Worm (Caenorhabditis elegans) whole organism, L4 larva: ENCODE results near the gene clec-217.

Source experiments
- F37D6.2 ChIP-seq: sonication (generic microtip); optimal IDR thresholded peaks from 2 replicates; lab custom pipeline; 2016; ENCODE audit warnings: mild to moderate bottlenecking, missing genetic modification characterization, missing compliant biosample characterization
- T26A8.4 ChIP-seq: fragments of 200-800 bp; sonication (Bioruptor generic); IDR thresholded peaks from 2 replicates; pipeline ENCODE4 v1.3.6; 2022; ENCODE audit warnings: missing genetic modification characterization, missing compliant biosample characterization
- Y105C5A.15 ChIP-seq: fragments of 200-800 bp; sonication (Bioruptor generic); IDR thresholded peaks from 2 replicates; pipeline ENCODE4 v1.3.6; 2022; ENCODE audit warnings: missing genetic modification characterization, missing compliant biosample characterization
- Y5F2A.4 ChIP-seq: fragments of 200-800 bp; sonication (Bioruptor generic); optimal IDR thresholded peaks from 2 replicates; lab custom pipeline; 2018; ENCODE audit warnings: mild to moderate bottlenecking, missing genetic modification characterization, missing compliant biosample characterization
- ZK546.5 ChIP-seq, 2 experiments: sonication (generic microtip); optimal IDR thresholded peaks; 2 replicates each; lab custom pipeline; 2017; ENCODE audit warnings: missing biosample characterization in 2 of 2, missing genetic modification characterization in 2 of 2
- aha-1 ChIP-seq: fragments of 150-350 bp; peaks from one replicate; lab custom pipeline; 2014; ENCODE audit warnings: missing biosample characterization, missing genetic modification characterization
- ama-1 ChIP-seq: fragments of 150-350 bp; optimal IDR thresholded peaks from 2 replicates; lab custom pipeline; 2014; ENCODE audit warnings: inconsistent platforms, mixed read lengths
- arid-1 ChIP-seq: fragments of 200-800 bp; sonication (Bioruptor generic); conservative IDR thresholded peaks from 2 replicates; pipeline ENCODE4 v1.3.6; 2022; ENCODE audit warnings: missing genetic modification reagents, missing genetic modification characterization, missing compliant biosample characterization
- ceh-32 ChIP-seq: sonication (generic microtip); optimal IDR thresholded peaks from 2 replicates; lab custom pipeline; 2016; ENCODE audit warnings: mild to moderate bottlenecking, missing genetic modification characterization, missing compliant biosample characterization; ENCODE audit not compliant: poor library complexity
- ceh-44 ChIP-seq: fragments of 200-800 bp; sonication (Bioruptor generic); IDR thresholded peaks from 2 replicates; pipeline ENCODE4 v1.3.6; 2022; ENCODE audit warnings: missing genetic modification reagents, missing genetic modification characterization, missing compliant biosample characterization
- ces-1 ChIP-seq: fragments of 150-350 bp; sonication (generic microtip); optimal IDR thresholded peaks from 4 replicates; lab custom pipeline; 2014; ENCODE audit warnings: missing biosample characterization, missing genetic modification reagents, missing genetic modification characterization
- ctbp-1 ChIP-seq: fragments of 200-800 bp; sonication (Bioruptor generic); IDR thresholded peaks from 2 replicates; pipeline ENCODE4 v1.3.6; 2022; ENCODE audit warnings: missing genetic modification reagents, missing genetic modification characterization, missing compliant biosample characterization
- daf-12 ChIP-seq: fragments of 150-350 bp; optimal IDR thresholded peaks from 2 replicates; lab custom pipeline; 2014; ENCODE audit warnings: missing biosample characterization, missing genetic modification reagents, missing genetic modification characterization
- daf-8 ChIP-seq: fragments of 200-800 bp; sonication (Bioruptor generic); IDR thresholded peaks from 2 replicates; pipeline ENCODE4 v1.3.6; 2022; ENCODE audit warnings: missing genetic modification characterization, missing compliant biosample characterization
- dmd-6 ChIP-seq: fragments of 200-800 bp; sonication (Bioruptor generic); IDR thresholded peaks from 2 replicates; pipeline ENCODE4 v1.3.6; 2022; ENCODE audit warnings: missing genetic modification reagents, missing genetic modification characterization, missing compliant biosample characterization
- dpl-1 ChIP-seq: fragments of 150-350 bp; optimal IDR thresholded peaks from 2 replicates; lab custom pipeline; 2014; ENCODE audit warnings: missing biosample characterization, missing genetic modification reagents, missing genetic modification characterization
- dve-1 ChIP-seq: sonication (generic microtip); optimal IDR thresholded peaks from 2 replicates; lab custom pipeline; 2017; ENCODE audit warnings: antibody characterized with exemption, mild to moderate bottlenecking, missing genetic modification characterization, missing compliant biosample characterization; ENCODE audit not compliant: insufficient read depth
- egl-43 ChIP-seq: fragments of 200-800 bp; sonication (Bioruptor generic); IDR thresholded peaks from 2 replicates; pipeline ENCODE4 v1.3.6; 2022; ENCODE audit warnings: missing genetic modification reagents, missing genetic modification characterization, missing compliant biosample characterization
- fkh-10 ChIP-seq: fragments of 150-350 bp; optimal IDR thresholded peaks from 2 replicates; lab custom pipeline; 2014; ENCODE audit warnings: missing biosample characterization, missing genetic modification reagents, missing genetic modification characterization
- gei-8 ChIP-seq: fragments of 200-800 bp; sonication (Bioruptor generic); optimal IDR thresholded peaks from 2 replicates; lab custom pipeline; 2018; ENCODE audit warnings: mild to moderate bottlenecking, missing genetic modification characterization, missing compliant biosample characterization
- hmg-1.1 ChIP-seq: fragments of 200-800 bp; sonication (Bioruptor generic); IDR thresholded peaks from 2 replicates; pipeline ENCODE4 v1.3.6; 2022; ENCODE audit warnings: missing genetic modification reagents, missing genetic modification characterization, missing compliant biosample characterization
- lin-13 ChIP-seq: fragments of 150-350 bp; optimal IDR thresholded peaks from 2 replicates; lab custom pipeline; 2014; ENCODE audit warnings: missing biosample characterization, missing genetic modification reagents, missing genetic modification characterization
- lin-29 ChIP-seq: fragments of 200-800 bp; sonication (Bioruptor generic); IDR thresholded peaks from 2 replicates; pipeline ENCODE4 v1.3.6; 2022; ENCODE audit warnings: missing genetic modification reagents, missing genetic modification characterization, missing compliant biosample characterization
- lin-38 ChIP-seq: fragments of 200-800 bp; sonication (Bioruptor generic); IDR thresholded peaks from 2 replicates; pipeline ENCODE4 v1.3.6; 2022; ENCODE audit warnings: missing genetic modification reagents, missing genetic modification characterization, missing compliant biosample characterization
- lin-39 ChIP-seq: fragments of 150-350 bp; optimal IDR thresholded peaks from 2 replicates; lab custom pipeline; 2014; ENCODE audit warnings: missing biosample characterization, missing genetic modification reagents, missing genetic modification characterization
- mdl-1 ChIP-seq, 2 experiments: fragments of 150-350 bp in 1 of 2; sonication (generic microtip) in 1 of 2; optimal IDR thresholded peaks; 2 replicates each; lab custom pipeline; 2014 to 2017; ENCODE audit warnings: missing biosample characterization in 2 of 2, missing genetic modification characterization in 2 of 2
- mxl-3 ChIP-seq: fragments of 200-800 bp; sonication (Bioruptor generic); optimal IDR thresholded peaks from 2 replicates; lab custom pipeline; 2018; ENCODE audit warnings: mild to moderate bottlenecking, missing genetic modification characterization, missing compliant biosample characterization
- nhr-25 ChIP-seq: sonication (generic microtip); optimal IDR thresholded peaks from 2 replicates; lab custom pipeline; 2017; ENCODE audit warnings: missing genetic modification characterization, mild to moderate bottlenecking, missing compliant biosample characterization, antibody characterized with exemption, moderate library complexity, borderline replicate concordance; ENCODE audit not compliant: insufficient read depth
- nhr-48 ChIP-seq: sonication (generic microtip); optimal IDR thresholded peaks from 2 replicates; lab custom pipeline; 2016; ENCODE audit warnings: mild to moderate bottlenecking, missing genetic modification characterization, missing compliant biosample characterization
- nhr-6 ChIP-seq: fragments of 150-350 bp; optimal IDR thresholded peaks from 2 replicates; lab custom pipeline; 2014; ENCODE audit warnings: missing biosample characterization, missing genetic modification characterization
- nhr-76 ChIP-seq: fragments of 150-350 bp; optimal IDR thresholded peaks from 2 replicates; lab custom pipeline; 2014; ENCODE audit warnings: missing biosample characterization, missing genetic modification characterization
- pha-4 ChIP-seq, 2 experiments: fragments of 150-350 bp in 1 of 2; fragments of 200-800 bp in 1 of 2; sonication (Bioruptor generic) in 1 of 2; IDR thresholded peaks in 1 of 2; optimal IDR thresholded peaks in 1 of 2; 2 replicates each; pipeline versions ENCODE4 v1.3.6 to Lab custom; 2014 to 2022; ENCODE audit warnings: missing genetic modification characterization in 2 of 2, missing genetic modification reagents in 2 of 2, missing biosample characterization in 1 of 2, missing compliant biosample characterization in 1 of 2
- pqm-1 ChIP-seq: sonication (generic microtip); optimal IDR thresholded peaks from 2 replicates; lab custom pipeline; 2017; ENCODE audit warnings: missing biosample characterization, missing genetic modification characterization
- rbr-2 ChIP-seq: sonication (generic microtip); optimal IDR thresholded peaks from 2 replicates; lab custom pipeline; 2016; ENCODE audit warnings: missing genotype, missing genetic modification characterization, missing compliant biosample characterization
- saeg-2 ChIP-seq: fragments of 200-800 bp; sonication (Bioruptor generic); IDR thresholded peaks from 2 replicates; pipeline ENCODE4 v1.3.6; 2022; ENCODE audit warnings: missing genetic modification reagents, missing genetic modification characterization, missing compliant biosample characterization
- sdz-12 ChIP-seq: fragments of 200-800 bp; sonication (Bioruptor generic); optimal IDR thresholded peaks from 2 replicates; lab custom pipeline; 2018; ENCODE audit warnings: mild to moderate bottlenecking, missing genetic modification characterization, missing compliant biosample characterization
- set-16 ChIP-seq: fragments of 200-800 bp; sonication (Bioruptor generic); IDR thresholded peaks from 2 replicates; pipeline ENCODE4 v1.3.6; 2022; ENCODE audit warnings: missing genetic modification reagents, missing genetic modification characterization, missing compliant biosample characterization
- snpc-1.2 ChIP-seq: fragments of 200-800 bp; sonication (Bioruptor generic); IDR thresholded peaks from 2 replicates; pipeline ENCODE4 v1.3.6; 2022; ENCODE audit warnings: missing genetic modification reagents, missing genetic modification characterization, missing compliant biosample characterization
- snpc-4 ChIP-seq: fragments of 150-350 bp; optimal IDR thresholded peaks from 2 replicates; lab custom pipeline; 2014; ENCODE audit warnings: missing biosample characterization, missing genetic modification characterization
- spr-1 ChIP-seq: sonication (generic microtip); optimal IDR thresholded peaks from 2 replicates; lab custom pipeline; 2016; ENCODE audit warnings: mild to moderate bottlenecking, missing genetic modification characterization, missing compliant biosample characterization
- tra-1 ChIP-seq: fragments of 200-800 bp; sonication (Bioruptor generic); IDR thresholded peaks from 2 replicates; pipeline ENCODE4 v1.3.6; 2022; ENCODE audit warnings: missing genetic modification reagents, missing genetic modification characterization, missing compliant biosample characterization
- unc-62 ChIP-seq, 3 experiments: fragments of 150-350 bp in 1 of 3; sonication (generic microtip); optimal IDR thresholded peaks in 2 of 3; peaks in 1 of 3; 1 replicate in 1 of 3; 2 replicates in 2 of 3; lab custom pipeline; 2014 to 2017; ENCODE audit warnings: missing biosample characterization in 3 of 3, missing genetic modification characterization in 3 of 3, missing genetic modification reagents in 3 of 3, missing genotype in 1 of 3
- vab-7 ChIP-seq: fragments of 200-800 bp; sonication (Bioruptor generic); IDR thresholded peaks from 2 replicates; pipeline ENCODE4 v1.3.6; 2022; ENCODE audit warnings: missing genetic modification reagents, missing genetic modification characterization, missing compliant biosample characterization
- zag-1 ChIP-seq: fragments of 150-350 bp; optimal IDR thresholded peaks from 2 replicates; lab custom pipeline; 2014; ENCODE audit warnings: missing biosample characterization, missing genetic modification characterization
- zfp-2 ChIP-seq: sonication (generic microtip); optimal IDR thresholded peaks from 2 replicates; lab custom pipeline; 2016; ENCODE audit warnings: mild to moderate bottlenecking, missing genetic modification characterization, missing compliant biosample characterization
- zfp-3 ChIP-seq: fragments of 200-800 bp; sonication (Bioruptor generic); conservative IDR thresholded peaks from 2 replicates; pipeline ENCODE4 v1.3.6; 2022; ENCODE audit warnings: missing genetic modification reagents, missing genetic modification characterization, missing compliant biosample characterization
- zip-11 ChIP-seq: fragments of 200-800 bp; sonication (Bioruptor generic); IDR thresholded peaks from 2 replicates; pipeline ENCODE4 v1.3.6; 2022; ENCODE audit warnings: missing genetic modification characterization, missing compliant biosample characterization
- ztf-11 ChIP-seq: fragments of 150-350 bp; optimal IDR thresholded peaks from 2 replicates; lab custom pipeline; 2014; ENCODE audit warnings: missing biosample characterization, missing genetic modification characterization

The clec-217 gene

DNA sequence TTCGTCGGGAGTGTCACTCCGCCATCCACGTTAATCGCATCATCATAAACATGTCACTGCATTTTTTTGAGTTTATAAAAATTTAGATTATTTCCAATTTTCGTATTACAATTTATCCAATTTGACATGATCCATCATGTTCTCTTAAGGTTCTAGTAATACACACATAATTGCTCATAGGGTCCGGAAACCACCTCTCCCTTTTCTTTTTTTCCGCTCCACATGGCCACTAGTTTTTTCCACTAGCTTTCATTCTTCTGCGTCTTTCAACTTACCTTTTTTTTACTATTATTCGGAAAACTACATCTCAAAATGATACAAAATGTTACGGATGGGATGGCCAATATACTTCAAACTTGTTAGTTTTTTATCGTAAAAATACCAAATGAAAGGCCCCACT, 27.2 kb upstream of the clec-217 start, which contains the start of gene Y97E10AL.1:
Gene Y97E10AL.1 (plus strand): TSS at position 301 of the 400 bp plus-strand sequence.
- TF ChIP-seq mdl-1 (tag; optimal IDR thresholded peaks at IDR 0.05; lab: Kevin White, UChicago): no peak
- TF ChIP-seq ceh-44 (GFP tag; lab: Robert Waterston, UW): no peak
- TF ChIP-seq snpc-4 (tag; lab: Kevin White, UChicago): no peak
- no peak for TF ChIP-seq dpl-1
- TF ChIP-seq dmd-6 (GFP tag; lab: Robert Waterston, UW): no peak
- TF ChIP-seq F37D6.2: no peak
- no peak for TF ChIP-seq zfp-2

DNA sequence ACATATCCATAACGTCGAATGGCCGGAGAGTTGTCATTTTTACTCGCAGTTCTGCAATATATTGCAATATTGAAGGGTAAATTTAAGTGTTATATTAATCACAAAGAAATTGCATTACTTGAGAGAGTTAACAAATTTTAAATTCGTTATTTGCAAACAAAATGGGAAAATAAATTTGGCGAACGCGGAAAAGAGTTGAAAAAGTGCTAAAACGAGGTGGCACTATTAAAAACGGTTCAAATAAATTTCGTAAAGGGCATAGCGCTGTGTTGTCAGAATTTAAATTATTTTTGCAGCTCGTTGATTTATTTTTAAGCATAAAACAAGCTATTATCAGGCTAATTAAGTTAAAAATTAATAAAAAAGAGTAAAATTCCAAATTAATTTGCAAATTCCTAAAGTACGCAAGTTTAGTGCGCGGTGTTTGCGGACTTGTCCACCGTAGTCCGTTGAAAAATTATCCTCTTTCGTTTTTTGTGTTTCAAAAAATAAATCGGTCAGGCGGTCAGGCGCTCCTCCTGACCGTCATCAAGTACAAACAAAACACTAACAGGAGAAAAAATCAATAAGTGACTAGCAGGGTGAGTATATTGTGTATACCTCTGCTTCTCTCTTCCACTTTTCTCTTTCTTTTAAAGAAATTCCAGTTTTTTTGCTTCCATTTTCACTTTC, 24.9 kb upstream of the clec-217 start, which contains the start of the genes natb-1 and abhd-12:
Gene natb-1 (minus strand): TSS at position 51 of the 672 bp plus-strand sequence.
Gene abhd-12 (plus strand): TSS at position 499 of the 672 bp plus-strand sequence.
- TF ChIP-seq pqm-1 (tag; lab: Kevin White, UChicago) (no peak), pha-4 (GFP tag; IDR thresholded peaks at IDR 0.05; lab: Robert Waterston, UW) (no peak), pha-4 (tag; optimal IDR thresholded peaks at IDR 0.05; lab: Kevin White, UChicago) (peak; percentile 92), Y105C5A.15 (GFP tag; lab: Robert Waterston, UW) (no peak), saeg-2 (GFP tag; lab: Robert Waterston, UW) (no peak), fkh-10 (GFP tag; lab: Kevin White, UChicago) (no peak), sdz-12 (no peak), zfp-3 (no peak), unc-62 (GFP tag; optimal IDR thresholded peaks at IDR 0.05 in 1 of 2; lab: Kevin White, UChicago) (no peak), unc-62 (tag; optimal IDR thresholded peaks at IDR 0.05; lab: Kevin White, UChicago) (no peak), rbr-2 (no peak), arid-1 (GFP tag; lab: Robert Waterston, UW) (no peak), hmg-1.1 (GFP tag; lab: Robert Waterston, UW) (no peak), ztf-11 (tag; lab: Kevin White, UChicago) (no peak), spr-1 (tag; lab: Kevin White, UChicago) (no peak), nhr-6 (tag; lab: Kevin White, UChicago) (no peak), ces-1 (GFP tag; lab: Kevin White, UChicago) (no peak), dve-1 (tag; lab: Kevin White, UChicago) (peak; percentile 57), lin-13 (GFP tag; lab: Kevin White, UChicago) (no peak), lin-39 (no peak), ZK546.5 (tag; optimal IDR thresholded peaks at IDR 0.05; lab: Kevin White, UChicago) (no peak), set-16 (GFP tag; lab: Robert Waterston, UW) (no peak), lin-38 (GFP tag; lab: Robert Waterston, UW) (no peak), vab-7 (GFP tag; lab: Robert Waterston, UW) (no peak), snpc-1.2 (GFP tag; lab: Robert Waterston, UW) (no peak), nhr-76 (tag; lab: Kevin White, UChicago) (no peak), zag-1 (tag; lab: Kevin White, UChicago) (no peak), nhr-25 (tag; lab: Kevin White, UChicago) (no peak), daf-8 (GFP tag; lab: Robert Waterston, UW) (no peak), aha-1 (tag; lab: Kevin White, UChicago) (no peak), gei-8 (GFP tag; lab: Kevin White, UChicago) (no peak), Y5F2A.4 (GFP tag; lab: Kevin White, UChicago) (no peak), ctbp-1 (no peak), ama-1 (lab: Kevin White, UChicago) (no peak), T26A8.4 (GFP tag; lab: Robert Waterston, UW) (no peak), mxl-3 (GFP tag; lab: Kevin White, UChicago) (peak; percentile 11), ceh-32 (tag; lab: Kevin White, UChicago) (no peak), daf-12 (tag; lab: Kevin White, UChicago) (no peak), egl-43 (no peak), nhr-48 (tag; lab: Kevin White, UChicago) (no peak), tra-1 (GFP tag; lab: Robert Waterston, UW) (no peak), lin-29 (GFP tag; lab: Robert Waterston, UW) (no peak), zip-11 (GFP tag; lab: Robert Waterston, UW) (no peak), snpc-4 (tag; lab: Kevin White, UChicago) (no peak)
